Fruit fly (Drosophila melanogaster) whole organism, adult: Measurements from ENCODE around the gene CG3546.

Experiments
- Mnt ChIP-seq: fragments of 200-800 bp; sonication (Bioruptor generic); optimal IDR thresholded peaks from 2 replicates; lab custom pipeline; 2016; ENCODE audit warnings: missing biosample characterization, mild to moderate bottlenecking, missing genetic modification characterization
- cic ChIP-seq: fragments of 200-800 bp; sonication (Bioruptor generic); optimal IDR thresholded peaks from 2 replicates; lab custom pipeline; 2017; ENCODE audit warnings: missing biosample characterization, mild to moderate bottlenecking, missing genetic modification characterization, moderate library complexity

DNA sequence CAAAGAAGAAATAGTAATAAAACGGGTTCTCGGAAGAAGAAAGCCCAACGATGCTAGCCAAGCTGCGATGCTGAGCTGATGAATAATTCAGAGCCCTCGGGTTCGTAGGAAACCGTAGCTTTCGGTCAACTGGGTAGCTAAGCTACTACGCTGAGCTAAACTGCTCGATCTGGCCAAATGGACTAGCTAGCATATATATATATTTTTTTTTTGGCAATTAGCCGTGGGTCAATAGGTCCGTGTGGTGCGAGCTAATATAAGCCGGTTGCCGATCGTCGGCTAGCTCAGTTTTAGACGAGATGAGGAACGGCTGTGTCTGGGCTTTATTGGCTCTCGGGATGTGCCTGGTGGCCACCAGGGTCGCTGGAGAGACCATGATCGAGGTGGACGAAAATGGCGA, at the start of gene CG3546:
- TF ChIP-seq cic (GFP tag; lab: Kevin White, UChicago) = no peak
- no peak for TF ChIP-seq Mnt
